Fruit fly (Drosophila melanogaster): ENCODE measurements around the gene CG14770.
A peak's percentile ranks its signal among the peaks of the same experiment; 100 is the strongest.

Gene CG14770

DNA sequence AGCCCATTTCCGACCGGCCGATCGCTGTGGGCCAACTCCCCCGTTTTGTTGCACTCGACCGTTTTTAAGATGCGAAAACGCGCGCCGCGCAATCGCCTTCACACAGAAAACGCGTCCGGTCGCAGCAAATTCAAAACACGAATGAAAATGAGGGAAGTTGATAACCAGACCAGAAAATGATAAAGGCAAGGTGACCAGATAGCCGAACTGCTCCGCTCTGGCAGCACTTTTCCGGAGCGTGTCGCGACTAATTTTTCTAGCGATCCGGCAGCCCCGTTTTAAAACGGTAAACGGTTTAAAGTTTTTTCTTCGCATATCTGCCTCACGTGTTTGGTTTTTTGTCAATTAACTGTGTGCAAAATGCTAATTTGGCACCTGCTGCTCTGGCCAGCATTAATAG is 46.8 kb upstream of the CG14770 start, which contains the start of gene DAAM (continued):
- TF ChIP-seq CG34376 (GFP tag; optimal IDR thresholded peaks at IDR 0.05), result peak; percentile 66
- no peak for TF ChIP-seq cad (GFP tag; optimal IDR thresholded peaks at IDR 0.05)
- TF ChIP-seq CG6272 (GFP tag; IDR thresholded peaks at IDR 0.05), result no peak
- TF ChIP-seq Atf6 (GFP tag; IDR thresholded peaks at IDR 0.05), result peak; percentile 28; the same call in 1 of the 2 replicates
- TF ChIP-seq run (tag; optimal IDR thresholded peaks at IDR 0.05), result no peak
- TF ChIP-seq CG4730 (GFP tag; IDR thresholded peaks at IDR 0.05), result no peak
- TF ChIP-seq CG8281 (tag; optimal IDR thresholded peaks at IDR 0.05), result no peak
- peak; percentile 7 for TF ChIP-seq CG8089 (GFP tag; optimal IDR thresholded peaks at IDR 0.05)
- TF ChIP-seq yki (optimal IDR thresholded peaks at IDR 0.05), result no peak
- peak; percentile 65 for TF ChIP-seq CTCF (GFP tag; optimal IDR thresholded peaks at IDR 0.05)
- no peak for TF ChIP-seq CG4617 (GFP tag; optimal IDR thresholded peaks at IDR 0.05; ENCODE audit: borderline replicate concordance)
- TF ChIP-seq mam (GFP tag; optimal IDR thresholded peaks at IDR 0.05), result peak; percentile 1
- no peak for TF ChIP-seq D19B (GFP tag; optimal IDR thresholded peaks at IDR 0.05)
- no peak for TF ChIP-seq sd (tag; optimal IDR thresholded peaks at IDR 0.05)
- TF ChIP-seq knrl (GFP tag; IDR thresholded peaks at IDR 0.05; ENCODE audit: partially characterized antibody), result peak; percentile 54
- TF ChIP-seq toy (GFP tag; IDR thresholded peaks at IDR 0.05), result no peak
- peak; percentile 9 for TF ChIP-seq nerfin-1 (tag; optimal IDR thresholded peaks at IDR 0.05)
- no peak for TF ChIP-seq kah (GFP tag; optimal IDR thresholded peaks at IDR 0.05)
- TF ChIP-seq GATAe (GFP tag; conservative IDR thresholded peaks at IDR 0.05), result peak; percentile 70
- peak; percentile 97 for TF ChIP-seq Ets97D (GFP tag; optimal IDR thresholded peaks at IDR 0.05)
- no peak for TF ChIP-seq CG14050 (GFP tag; IDR thresholded peaks at IDR 0.05)
- no peak for TF ChIP-seq tx (GFP tag; optimal IDR thresholded peaks at IDR 0.05)
- TF ChIP-seq phol (tag; optimal IDR thresholded peaks at IDR 0.05), result peak; percentile 63
- TF ChIP-seq BtbVII (GFP tag; optimal IDR thresholded peaks at IDR 0.05), result no peak
- TF ChIP-seq CG17186 (GFP tag; optimal IDR thresholded peaks at IDR 0.05), result peak; percentile 65
- no peak for TF ChIP-seq Fer2 (tag; optimal IDR thresholded peaks at IDR 0.05)
- TF ChIP-seq CG3407 (GFP tag; optimal IDR thresholded peaks at IDR 0.05), result no peak
- TF ChIP-seq al (GFP tag; IDR thresholded peaks at IDR 0.05), result 0 out of 2 replicates have a peak, but pooled peaks have one; percentile 8
- TF ChIP-seq peb (GFP tag; IDR thresholded peaks at IDR 0.05), result no peak
- TF ChIP-seq exex (tag; optimal IDR thresholded peaks at IDR 0.05), result no peak
- TF ChIP-seq Sin3A (optimal IDR thresholded peaks at IDR 0.05), result peak; percentile 32
- TF ChIP-seq nerfin-2 (GFP tag; IDR thresholded peaks at IDR 0.05; ENCODE audit: partially characterized antibody), result peak; percentile 59; the same call in 1 of the 2 replicates
- peak; percentile 58; the same call in 2 of the 3 replicates for TF ChIP-seq zfh1 (GFP tag; IDR thresholded peaks at IDR 0.05)
- no peak for TF ChIP-seq tup (GFP tag; optimal IDR thresholded peaks at IDR 0.05)
- no peak for TF ChIP-seq CG2129 (GFP tag; IDR thresholded peaks at IDR 0.05; ENCODE audit: partially characterized antibody)
- TF ChIP-seq Doc2 (GFP tag; IDR thresholded peaks at IDR 0.05), result no peak
- peak; percentile 75 for TF ChIP-seq ci (GFP tag; IDR thresholded peaks at IDR 0.05)
- no peak for TF ChIP-seq Blimp-1 (GFP tag; optimal IDR thresholded peaks at IDR 0.05)
- TF ChIP-seq scrt (GFP tag; optimal IDR thresholded peaks at IDR 0.05), result no peak
- TF ChIP-seq slbo (GFP tag; IDR thresholded peaks at IDR 0.05), result peak; percentile 56
- TF ChIP-seq stc (GFP tag; IDR thresholded peaks at IDR 0.05), result no peak
- no peak for TF ChIP-seq CG10321 (GFP tag; IDR thresholded peaks at IDR 0.05)
- no peak for TF ChIP-seq Mes4 (GFP tag; optimal IDR thresholded peaks at IDR 0.05)
- TF ChIP-seq Opbp (GFP tag; IDR thresholded peaks at IDR 0.05; ENCODE audit: partially characterized antibody), result peak; percentile 77; the same call in 2 of the 3 replicates
- TF ChIP-seq dati (GFP tag; IDR thresholded peaks at IDR 0.05), result no peak
- peak; percentile 32 for TF ChIP-seq bigmax (GFP tag; optimal IDR thresholded peaks at IDR 0.05)
- TF ChIP-seq Dfd (GFP tag; optimal IDR thresholded peaks at IDR 0.05), result no peak
- TF ChIP-seq bcd (GFP tag; optimal IDR thresholded peaks at IDR 0.05), result peak; percentile 65
- no peak for TF ChIP-seq Hmx (GFP tag; optimal IDR thresholded peaks at IDR 0.05)
- no peak for TF ChIP-seq Hr3 (GFP tag; optimal IDR thresholded peaks at IDR 0.05)
- peak; percentile 78 for TF ChIP-seq lab (GFP tag; optimal IDR thresholded peaks at IDR 0.05)
- TF ChIP-seq CG10274 (GFP tag; optimal IDR thresholded peaks at IDR 0.05), result no peak
- no peak for TF ChIP-seq CG2120 (GFP tag; optimal IDR thresholded peaks at IDR 0.05)
